Worm (Caenorhabditis elegans): Measurements from ENCODE around the gene T25E12.16.
A peak's percentile ranks its signal among the peaks of the same experiment; 100 is the strongest.

Gene T25E12.16

DNA sequence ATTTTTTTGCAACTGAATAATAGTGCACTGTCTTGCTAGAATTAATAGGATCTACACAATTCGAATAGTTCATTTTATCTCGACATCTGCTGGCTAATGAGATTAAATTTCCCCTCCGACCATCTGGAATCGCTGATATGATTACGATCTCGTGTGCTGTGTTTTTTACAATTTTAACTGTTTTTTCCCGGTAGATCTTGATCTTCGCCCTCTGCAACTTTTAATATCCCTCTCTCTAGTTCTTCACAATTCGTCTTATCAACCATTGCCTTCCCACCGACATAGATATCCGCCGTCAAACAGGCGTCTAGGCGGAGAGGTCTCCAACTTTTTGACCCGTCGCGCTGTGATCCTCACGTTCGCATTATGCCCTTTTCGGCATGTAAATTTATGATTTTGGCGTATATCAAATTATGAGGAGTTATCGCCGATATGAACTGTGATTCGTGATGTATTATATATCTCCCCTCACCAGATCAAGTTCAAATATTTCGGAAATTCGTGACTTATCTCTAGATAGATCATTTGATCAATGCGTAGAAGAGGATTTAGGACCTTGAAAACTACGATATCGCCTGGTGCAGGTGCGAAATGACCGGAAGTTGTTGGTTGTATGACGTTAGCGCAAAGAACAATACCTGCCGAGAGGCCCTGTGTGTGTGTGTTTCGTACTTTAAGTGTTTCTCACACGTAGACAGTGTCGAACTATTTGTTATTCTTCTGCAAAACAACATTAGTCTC lies 45.1 kb upstream of the T25E12.16 start (continued):
- TF ChIP-seq nhr-23 (tag; optimal IDR thresholded peaks at IDR 0.05): no peak

DNA sequence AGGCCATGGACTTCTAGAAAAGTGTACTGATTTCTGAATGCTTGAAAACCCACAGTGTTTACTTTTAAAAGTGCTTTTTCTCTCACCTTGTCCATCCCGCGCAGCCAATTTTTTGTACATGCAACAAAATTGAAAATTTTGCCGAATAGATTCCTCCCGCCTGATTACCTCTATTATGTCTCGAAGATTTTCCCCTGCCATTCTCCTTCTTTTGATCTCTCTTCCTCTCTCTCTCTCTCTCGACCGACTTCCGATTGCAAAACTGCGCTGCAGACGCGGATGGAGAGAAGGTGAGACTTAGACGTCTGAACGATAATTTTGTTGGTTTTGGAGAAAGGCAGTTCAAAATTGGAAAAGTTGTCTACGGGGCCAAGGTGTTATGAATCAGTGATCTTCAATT lies 40.8 kb upstream of the T25E12.16 start:
- TF ChIP-seq ceh-16 (tag; optimal IDR thresholded peaks at IDR 0.05) (no peak), nhr-129 (tag; optimal IDR thresholded peaks at IDR 0.05) (peak; percentile 19), sma-9 (GFP tag; optimal IDR thresholded peaks at IDR 0.05) (peak; percentile 9), sma-9 (tag; optimal IDR thresholded peaks at IDR 0.05) (no peak), ztf-11 (tag; optimal IDR thresholded peaks at IDR 0.05) (no peak)

DNA sequence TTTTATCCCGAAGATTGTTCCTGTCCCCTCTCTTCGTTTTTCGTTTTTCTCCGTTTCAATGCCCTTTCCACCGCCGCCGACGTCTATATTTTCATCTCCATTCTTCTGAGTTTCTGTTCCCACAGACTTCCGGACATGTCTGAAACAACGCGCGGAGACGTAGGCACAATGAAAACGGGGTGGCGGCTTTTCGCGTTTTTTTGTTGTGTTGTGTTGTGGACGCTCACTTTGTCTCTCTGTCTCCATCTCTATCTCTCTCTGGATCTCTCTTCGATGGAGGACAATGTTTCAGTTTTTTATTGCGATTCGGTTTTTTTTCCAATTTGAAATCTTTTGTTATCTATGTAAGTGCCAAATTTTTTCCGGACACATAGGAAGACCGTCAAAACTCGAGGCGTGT lies 26.4 kb upstream of the T25E12.16 start:
- no peak for TF ChIP-seq dmd-4 (tag; optimal IDR thresholded peaks at IDR 0.05)
- peak; percentile 65 for TF ChIP-seq unc-55 (GFP tag; optimal IDR thresholded peaks at IDR 0.05)

DNA sequence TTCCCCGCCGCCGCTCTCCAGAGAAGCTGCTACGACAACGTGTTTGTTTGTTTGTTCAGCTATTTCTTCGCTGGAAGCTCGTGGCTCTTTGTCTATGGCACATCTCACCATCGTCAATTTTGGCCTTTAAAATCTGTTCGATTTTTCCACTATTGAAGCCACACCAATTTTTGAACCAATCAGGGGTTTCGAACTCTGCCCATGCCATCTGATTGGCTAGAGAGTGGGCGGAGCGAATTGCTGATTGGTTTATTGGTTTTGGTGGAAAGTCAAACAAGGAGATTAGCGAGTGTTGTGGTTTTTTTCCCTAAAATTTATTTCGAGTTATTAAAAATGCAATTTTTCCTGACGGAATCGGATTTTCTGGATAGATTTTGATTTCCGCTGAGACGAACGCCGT lies 22.6 kb upstream of the T25E12.16 start:
- TF ChIP-seq C34F6.9 (tag; optimal IDR thresholded peaks at IDR 0.05) (no peak), ama-1 (optimal IDR thresholded peaks at IDR 0.05) (no peak), sma-3 (GFP tag; optimal IDR thresholded peaks at IDR 0.05) (no peak), nhr-237 (tag; optimal IDR thresholded peaks at IDR 0.05) (no peak), fos-1 (tag; optimal IDR thresholded peaks at IDR 0.05) (no peak)

DNA sequence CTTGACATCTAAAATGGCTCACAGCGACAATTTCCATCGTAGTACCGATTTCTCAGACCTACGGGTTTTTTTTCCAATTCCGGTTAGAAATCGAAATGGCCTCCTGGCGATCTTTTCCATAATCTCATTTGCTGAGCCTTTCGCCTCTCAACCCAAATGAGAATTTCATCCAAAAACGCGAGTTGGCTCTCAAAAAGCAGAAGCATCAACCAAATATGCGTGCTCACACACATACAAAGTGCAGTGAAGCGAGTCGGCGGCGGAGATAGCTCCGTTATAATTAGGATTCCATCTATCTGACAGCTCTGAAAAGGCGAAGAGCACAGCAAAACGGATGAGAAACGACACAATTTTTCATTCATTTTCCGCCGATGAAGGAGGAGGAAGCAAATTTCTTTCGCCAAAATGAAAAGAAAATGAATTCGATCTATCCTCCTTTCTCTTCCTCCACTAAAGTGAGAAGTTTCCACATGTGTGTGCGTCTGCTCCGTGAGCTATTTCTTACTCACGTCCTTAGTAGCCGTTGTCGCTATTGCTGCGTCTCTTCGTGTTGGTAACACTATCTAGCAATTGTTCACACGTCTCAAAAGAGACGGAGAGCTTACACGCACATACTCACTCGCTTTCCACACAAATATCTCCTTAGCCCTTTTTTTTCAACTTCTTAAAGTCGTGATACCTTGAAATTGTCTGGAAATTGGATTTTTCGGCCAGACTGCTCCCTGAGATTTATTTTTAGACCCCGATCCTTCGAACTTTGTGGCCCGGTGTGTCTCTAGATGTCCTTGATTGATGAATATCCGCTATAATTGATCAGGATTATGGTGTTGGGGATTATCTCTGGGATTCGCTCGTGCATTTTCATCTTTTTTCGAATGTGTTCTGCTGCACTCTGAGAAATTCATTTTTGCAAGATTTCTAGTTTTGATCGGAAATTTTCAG lies 18.8 kb upstream of the T25E12.16 start:
- no peak for TF ChIP-seq ceh-82 (tag; optimal IDR thresholded peaks at IDR 0.05)
- TF ChIP-seq C34F6.9 (tag; optimal IDR thresholded peaks at IDR 0.05): peak; percentile 8
- TF ChIP-seq nhr-129 (tag; optimal IDR thresholded peaks at IDR 0.05): peak; percentile 26
- peak; percentile 77 for TF ChIP-seq unc-55 (GFP tag; optimal IDR thresholded peaks at IDR 0.05)

DNA sequence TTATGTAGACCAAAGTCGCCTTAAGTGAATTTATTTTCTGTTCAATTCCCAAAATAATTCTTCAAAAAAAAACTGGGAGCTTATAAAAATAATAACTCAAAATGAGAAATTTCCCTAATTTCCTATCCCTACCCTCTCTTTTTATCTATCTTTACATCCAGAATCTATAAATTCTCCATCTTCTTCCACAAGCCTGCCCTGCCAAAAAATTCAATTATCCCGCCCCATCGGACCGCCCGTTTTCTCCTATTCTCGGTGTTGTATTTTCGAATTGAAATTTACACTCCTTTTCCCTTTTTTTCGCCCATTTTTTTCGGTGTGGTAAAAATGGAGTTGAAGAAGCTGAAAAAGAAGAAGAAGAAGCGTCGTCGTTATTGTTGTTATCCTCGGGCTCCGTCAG lies 15.9 kb upstream of the T25E12.16 start:
- TF ChIP-seq dmd-4 (tag; optimal IDR thresholded peaks at IDR 0.05): no peak
- no peak for TF ChIP-seq mbf-1 (tag; optimal IDR thresholded peaks at IDR 0.05)
- no peak for TF ChIP-seq nhr-25 (tag; optimal IDR thresholded peaks at IDR 0.05)
- no peak for TF ChIP-seq mdl-1 (tag; optimal IDR thresholded peaks at IDR 0.05)
- TF ChIP-seq ztf-4 (tag; optimal IDR thresholded peaks at IDR 0.05): no peak
- no peak for TF ChIP-seq F13H6.1 (tag; optimal IDR thresholded peaks at IDR 0.05)
- TF ChIP-seq C34F6.9 (tag; optimal IDR thresholded peaks at IDR 0.05): no peak
- no peak for TF ChIP-seq nhr-129 (tag; optimal IDR thresholded peaks at IDR 0.05)
- TF ChIP-seq ama-1 (optimal IDR thresholded peaks at IDR 0.05): no peak
- no peak for TF ChIP-seq ceh-82 (tag; optimal IDR thresholded peaks at IDR 0.05)
- no peak for TF ChIP-seq snpc-4 (tag; optimal IDR thresholded peaks at IDR 0.05)
- TF ChIP-seq skn-1 (tag; optimal IDR thresholded peaks at IDR 0.05): no peak
- no peak for TF ChIP-seq R02D3.7 (tag; optimal IDR thresholded peaks at IDR 0.05)
- TF ChIP-seq lin-13 (GFP tag; optimal IDR thresholded peaks at IDR 0.05): no peak
- TF ChIP-seq peb-1 (tag; optimal IDR thresholded peaks at IDR 0.05): no peak
- TF ChIP-seq lsy-2 (tag; optimal IDR thresholded peaks at IDR 0.05): no peak
- TF ChIP-seq unc-55 (GFP tag; optimal IDR thresholded peaks at IDR 0.05): no peak
- TF ChIP-seq unc-39 (tag; optimal IDR thresholded peaks at IDR 0.05): no peak
- TF ChIP-seq lin-39 (tag; optimal IDR thresholded peaks at IDR 0.05): no peak
- no peak for TF ChIP-seq ztf-11 (tag; optimal IDR thresholded peaks at IDR 0.05)

DNA sequence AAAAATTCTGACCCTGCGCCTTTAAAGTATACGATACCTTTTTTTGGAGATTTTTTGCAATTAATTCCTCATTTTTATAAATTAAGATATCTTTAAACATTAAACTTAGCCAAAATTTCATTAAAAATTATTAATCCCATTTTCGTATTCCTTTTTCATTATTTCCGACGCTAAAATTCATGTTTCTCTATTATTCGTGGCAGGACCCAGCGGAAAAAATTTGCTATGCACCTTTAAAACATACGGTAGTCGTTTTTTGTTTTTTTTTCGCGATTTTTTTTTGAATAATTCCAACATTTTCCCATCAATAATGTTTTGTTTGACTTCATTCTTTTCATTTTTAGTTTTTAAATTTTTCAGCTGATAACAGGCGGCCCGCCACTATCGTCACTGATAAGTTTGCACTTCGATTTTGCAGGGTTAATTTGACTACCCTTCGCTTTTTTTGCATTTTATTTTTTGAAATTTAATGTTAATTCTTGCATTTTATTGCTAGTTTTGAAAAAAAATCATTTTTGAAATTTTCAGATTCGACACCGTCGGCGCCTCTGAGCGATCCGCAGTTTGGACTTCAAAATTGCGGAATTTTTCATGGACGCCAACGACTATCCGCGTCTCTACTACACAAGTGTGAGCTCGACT lies 13.6 kb upstream of the T25E12.16 start, which contains the start of gene dkf-2:
TSS of gene dkf-2 (plus strand) at position 592 of the 642 bp plus-strand sequence.
- TF ChIP-seq lin-13 (GFP tag; optimal IDR thresholded peaks at IDR 0.05) (no peak), ceh-82 (tag; optimal IDR thresholded peaks at IDR 0.05) (no peak), zag-1 (tag; optimal IDR thresholded peaks at IDR 0.05) (no peak), nhr-10 (tag; optimal IDR thresholded peaks at IDR 0.05) (no peak), sma-3 (GFP tag; optimal IDR thresholded peaks at IDR 0.05) (no peak), ceh-16 (tag; optimal IDR thresholded peaks at IDR 0.05) (no peak), nhr-11 (tag; optimal IDR thresholded peaks at IDR 0.05) (no peak), ama-1 (optimal IDR thresholded peaks at IDR 0.05) (no peak), unc-62 (GFP tag; optimal IDR thresholded peaks at IDR 0.05) (no peak), ZK546.5 (tag; optimal IDR thresholded peaks at IDR 0.05) (no peak), ztf-1 (GFP tag; conservative IDR thresholded peaks at IDR 0.05) (no peak), R02D3.7 (tag; optimal IDR thresholded peaks at IDR 0.05) (no peak), C34F6.9 (tag; optimal IDR thresholded peaks at IDR 0.05) (no peak), elt-1 (tag; optimal IDR thresholded peaks at IDR 0.05) (no peak)

Measured in whole organism, L2 larva.